Fruit fly (Drosophila melanogaster) whole organism, larva: ENCODE results near the gene CG9717.
A peak's percentile ranks its signal among the peaks of the same experiment; 100 is the strongest.

Source experiments
- noc ChIP-seq: fragments of 200-800 bp; sonication (Bioruptor generic); optimal IDR thresholded peaks from 3 replicates; lab custom pipeline; 2019; ENCODE audit warnings: missing biosample characterization, mild to moderate bottlenecking, missing genetic modification characterization, moderate library complexity

CG9717 gene

DNA sequence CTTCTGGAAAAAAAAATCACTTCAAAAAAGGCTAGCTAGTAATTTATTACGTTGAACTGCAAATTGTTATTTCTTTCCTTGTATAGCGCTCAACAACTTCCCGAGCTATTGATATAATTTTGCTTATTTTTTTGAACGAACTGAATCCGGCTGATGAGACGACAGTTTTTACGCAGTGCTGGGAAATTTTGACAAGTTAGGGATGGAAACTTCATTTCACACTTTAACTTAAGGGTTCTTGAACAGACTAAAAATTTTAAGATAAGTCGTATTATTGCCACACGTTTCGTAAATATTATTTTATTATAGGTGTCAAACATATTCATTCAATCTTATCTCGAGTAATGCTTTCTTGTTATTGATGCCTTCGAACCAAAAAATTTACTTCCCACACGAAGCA is 3.6 kb downstream of the CG9717 start, which contains the start of gene Rpt6R:
Rpt6R (minus strand) TSS at position 156 of the 400 bp plus-strand sequence.
- TF ChIP-seq noc (tag; lab: Kevin White, UChicago) = no peak

DNA sequence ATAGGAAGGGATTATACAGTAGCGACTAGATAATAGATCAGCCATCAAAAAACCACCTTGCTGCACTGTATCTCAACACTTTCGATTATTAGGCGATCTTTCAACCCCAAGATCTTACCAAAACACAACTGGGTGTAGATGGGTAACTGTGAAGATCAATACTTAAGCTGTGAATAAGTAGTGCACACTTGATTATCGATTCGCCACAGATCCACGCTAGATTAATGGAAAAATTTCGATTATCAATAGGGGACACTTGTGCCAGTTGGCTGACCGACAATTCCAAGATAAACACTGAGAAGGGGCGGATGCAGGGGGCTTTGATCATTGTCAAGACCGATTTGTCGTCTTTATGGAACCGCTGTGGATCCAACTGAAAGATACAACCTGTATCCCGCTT is 8.0 kb downstream of the CG9717 start, which contains the start of gene CG9702:
CG9702 (plus strand) TSS at position 301 of the 400 bp plus-strand sequence.
- TF ChIP-seq noc (tag; lab: Kevin White, UChicago) = no peak

DNA sequence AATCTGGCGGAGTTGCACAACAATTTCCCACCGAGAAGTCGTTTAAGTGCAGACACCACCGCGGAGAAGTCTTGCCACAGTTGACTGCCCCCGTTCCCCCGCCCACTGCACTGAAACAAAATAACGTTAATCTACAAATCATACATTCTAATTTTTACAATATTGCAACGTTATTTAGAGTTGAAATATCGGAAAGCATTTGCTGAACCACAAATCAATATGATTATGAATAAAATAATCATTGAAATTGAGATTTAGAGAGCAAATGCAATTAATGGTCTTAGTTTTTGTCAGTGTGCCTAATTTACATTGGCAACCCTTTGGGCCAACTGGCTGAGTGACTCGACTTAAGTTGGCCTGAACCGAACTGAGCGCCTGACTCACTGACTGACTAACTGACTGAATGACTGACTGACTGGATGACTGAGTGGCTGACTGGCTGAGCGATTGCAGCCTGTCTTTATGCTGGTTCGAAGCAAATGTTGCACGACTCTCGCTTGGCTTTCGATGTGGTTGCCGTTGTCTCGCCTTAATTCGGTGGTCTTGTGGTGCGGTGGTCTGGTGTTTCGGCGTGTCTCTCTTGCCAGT is 16.5 kb downstream of the CG9717 start:
- TF ChIP-seq noc (tag; lab: Kevin White, UChicago) = no peak

DNA sequence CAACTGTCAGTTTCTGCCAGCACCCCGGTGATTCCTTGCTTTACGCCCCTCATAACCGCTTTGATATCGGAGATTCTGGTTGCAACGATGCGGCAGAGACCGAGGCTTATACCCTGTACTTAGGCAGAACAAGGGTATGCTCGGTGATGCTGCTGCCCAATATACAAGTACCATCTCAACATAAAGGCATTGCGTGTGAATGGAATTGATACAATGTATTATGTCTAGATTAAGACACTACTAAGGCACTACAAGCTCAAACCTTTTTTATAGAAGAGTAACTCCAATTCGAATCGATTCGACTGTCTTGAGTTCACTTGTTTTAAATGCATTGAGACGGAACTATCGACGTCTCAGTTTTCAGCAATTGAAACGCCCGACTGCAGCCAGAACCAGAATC is 19.9 kb downstream of the CG9717 start:
- no peak for TF ChIP-seq noc (tag; lab: Kevin White, UChicago)

DNA sequence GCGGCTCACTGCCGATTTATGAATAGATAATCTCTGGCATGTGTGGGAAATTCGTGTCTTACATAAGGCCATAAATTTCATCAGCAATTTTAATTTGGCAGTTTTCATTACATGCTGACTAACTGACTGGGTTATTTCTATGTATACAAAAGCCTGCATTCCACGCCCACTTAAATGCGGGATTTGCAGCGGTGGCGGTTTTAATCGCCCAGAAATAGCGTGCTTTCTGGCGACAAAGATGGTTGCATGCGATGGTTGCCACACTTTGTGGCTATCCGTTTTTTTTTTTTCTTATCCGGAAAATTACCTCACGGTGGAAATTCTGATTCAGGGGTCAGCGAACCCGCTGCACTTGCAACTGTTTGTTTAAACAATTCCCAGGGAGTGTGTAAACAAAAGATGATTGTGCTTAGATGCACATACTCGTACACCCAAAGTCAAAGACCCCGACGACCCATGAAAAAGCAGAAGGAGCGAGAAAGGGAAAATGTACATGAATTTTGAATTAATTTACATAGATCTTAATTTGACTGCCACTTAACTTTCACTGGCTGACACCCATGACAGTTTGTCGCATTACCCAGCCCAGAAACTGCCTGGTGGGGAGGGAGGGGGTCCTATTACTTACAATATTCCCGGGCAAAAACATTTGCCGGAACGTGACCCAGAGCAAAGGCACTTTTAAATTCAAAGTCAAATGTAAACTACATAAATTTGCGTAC is 20.8 kb downstream of the CG9717 start:
- no peak for TF ChIP-seq noc (tag; lab: Kevin White, UChicago)

DNA sequence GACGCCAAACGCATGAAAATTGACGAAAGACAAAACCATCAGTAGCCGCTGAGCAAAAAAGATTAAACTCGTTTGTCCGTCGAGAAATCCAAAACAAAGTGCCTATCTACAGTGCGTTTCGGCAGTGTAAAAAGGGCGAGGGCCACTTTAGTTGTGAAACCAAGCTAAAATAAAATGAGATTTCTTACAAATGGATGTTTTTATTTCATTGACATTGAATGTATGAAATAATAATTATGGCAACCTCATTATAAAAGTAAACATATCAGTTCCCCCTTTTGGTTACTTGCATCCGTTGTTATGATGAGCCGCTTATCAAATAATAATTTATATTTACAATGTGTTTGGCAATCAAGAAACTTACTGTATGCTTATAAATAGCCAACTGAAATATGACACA is 22.6 kb downstream of the CG9717 start:
- peak; percentile 29 for TF ChIP-seq noc (tag; lab: Kevin White, UChicago)

DNA sequence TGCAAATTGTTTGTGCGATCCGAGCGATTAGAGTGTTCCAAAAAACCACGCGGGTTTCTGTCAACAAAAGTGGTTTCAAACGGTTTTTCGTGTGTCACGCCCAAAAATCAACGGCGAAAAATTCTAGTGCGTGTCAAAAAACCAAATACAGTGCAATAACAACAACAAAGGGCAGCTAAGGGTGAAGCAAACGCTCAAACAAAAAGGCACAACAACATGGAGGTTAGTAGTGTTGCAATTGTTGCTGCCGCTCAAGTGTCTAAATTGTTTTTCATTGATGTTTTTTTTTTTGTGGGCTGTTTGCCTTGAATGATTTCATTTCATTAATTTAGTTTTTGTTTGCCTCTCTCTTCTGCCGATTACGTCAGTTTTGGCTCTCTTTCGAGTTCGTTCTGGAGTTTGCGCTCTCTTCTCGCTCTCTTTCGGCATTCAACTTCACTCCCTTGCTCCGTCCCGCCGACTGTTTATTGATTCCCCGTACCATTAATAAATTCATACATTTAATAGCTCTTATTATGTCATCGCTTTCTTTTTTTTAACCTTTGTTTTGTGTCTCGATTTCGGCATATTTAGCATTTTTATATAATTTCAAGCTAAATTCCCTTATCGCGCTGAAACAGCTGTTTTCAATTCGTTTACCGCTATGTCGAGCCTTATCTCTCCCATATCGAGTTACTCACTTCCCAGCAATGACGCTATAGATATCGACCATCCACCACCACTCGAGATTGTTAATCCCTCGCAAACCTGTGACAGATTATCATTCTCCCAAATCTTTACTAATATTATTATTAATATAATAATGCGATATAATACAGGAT is 23.6 kb downstream of the CG9717 start:
- no peak for TF ChIP-seq noc (tag; lab: Kevin White, UChicago)

DNA sequence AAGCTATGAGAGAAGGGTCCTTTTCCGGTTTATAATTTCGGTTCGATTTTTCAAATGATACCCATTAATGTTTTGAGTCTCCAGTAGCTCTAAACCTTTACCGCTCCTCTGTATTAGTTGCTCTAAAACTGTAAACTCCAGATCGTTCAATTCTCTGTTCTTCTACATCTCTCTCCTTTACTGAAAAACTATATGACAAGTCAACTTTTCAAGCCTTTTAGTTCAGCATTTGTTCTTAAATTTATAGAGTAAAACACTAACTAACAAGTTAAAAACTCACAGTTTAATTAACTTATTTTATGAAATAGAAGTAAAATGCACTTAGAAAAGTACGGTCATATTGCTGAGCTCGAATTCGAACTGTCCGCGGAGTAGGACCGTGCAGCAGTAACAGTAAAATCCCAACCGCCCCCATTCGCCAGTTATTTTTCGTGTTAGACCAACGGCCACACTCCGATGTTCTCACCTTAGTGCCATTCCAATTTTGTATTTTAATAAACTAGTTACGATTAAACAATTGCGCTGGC is 24.3 kb downstream of the CG9717 start:
- no peak for TF ChIP-seq noc (tag; lab: Kevin White, UChicago)

DNA sequence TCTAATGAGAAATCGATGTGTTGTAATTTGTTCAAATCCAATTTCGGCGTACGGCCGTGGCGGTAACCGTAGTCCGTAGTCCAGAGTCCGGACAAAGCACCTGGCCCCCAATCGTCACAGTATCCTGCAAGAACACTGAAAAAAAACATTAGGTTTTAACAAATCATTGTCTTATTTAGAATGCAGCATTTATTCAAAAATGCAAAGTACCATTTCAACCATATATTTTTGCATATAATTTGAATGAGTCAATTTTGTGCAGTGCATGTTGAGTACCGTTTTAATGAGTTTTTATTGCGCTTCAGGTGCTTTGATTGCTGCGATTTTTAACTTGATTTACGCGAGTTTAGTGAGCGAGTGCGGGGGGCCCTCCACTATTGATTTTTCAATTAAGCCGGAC is 25.9 kb downstream of the CG9717 start:
- TF ChIP-seq noc (tag; lab: Kevin White, UChicago) = no peak

DNA sequence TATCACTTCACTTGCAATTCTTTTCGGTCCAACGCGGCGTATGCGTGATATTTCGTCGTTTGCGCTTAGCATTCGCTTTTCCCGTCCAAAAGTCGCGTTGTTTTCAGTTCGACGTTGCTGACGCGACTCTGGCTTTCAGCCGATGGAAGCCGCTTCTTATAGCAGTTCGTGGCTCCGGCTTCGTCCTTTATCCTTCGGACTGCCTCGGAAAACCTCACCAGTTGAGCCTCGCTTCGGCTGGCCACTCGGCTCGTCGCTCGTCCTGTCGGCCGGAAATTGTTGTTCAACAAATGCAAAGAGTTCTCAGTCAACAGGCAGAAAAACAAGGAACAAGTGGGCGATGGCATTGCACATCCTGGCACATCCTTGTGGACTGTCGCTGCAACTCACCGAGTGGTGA is 27.0 kb downstream of the CG9717 start, which contains the start of gene CG34155:
CG34155 (minus strand) TSS at position 130 of the 400 bp plus-strand sequence.
- no peak for TF ChIP-seq noc (tag; lab: Kevin White, UChicago)

DNA sequence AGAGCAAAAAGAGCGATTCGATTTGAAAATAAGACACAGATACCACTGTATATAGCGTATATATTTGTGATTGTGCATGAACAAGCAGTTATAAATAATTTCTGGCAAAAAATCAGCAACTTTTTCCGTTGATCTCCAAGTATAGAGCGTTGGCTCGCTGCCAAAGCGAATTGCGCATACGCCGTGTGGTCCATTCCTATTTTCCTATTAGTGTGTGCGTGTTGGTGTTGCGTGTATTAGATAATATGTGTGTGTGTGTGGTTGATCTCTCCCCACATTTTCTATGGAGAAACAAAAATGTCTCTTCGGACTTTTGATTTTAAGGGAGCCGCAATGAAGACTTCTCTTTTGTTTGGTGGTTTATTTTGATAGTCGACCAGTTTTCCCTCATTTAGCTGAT is 34.6 kb downstream of the CG9717 start:
- TF ChIP-seq noc (tag; lab: Kevin White, UChicago) = no peak

DNA sequence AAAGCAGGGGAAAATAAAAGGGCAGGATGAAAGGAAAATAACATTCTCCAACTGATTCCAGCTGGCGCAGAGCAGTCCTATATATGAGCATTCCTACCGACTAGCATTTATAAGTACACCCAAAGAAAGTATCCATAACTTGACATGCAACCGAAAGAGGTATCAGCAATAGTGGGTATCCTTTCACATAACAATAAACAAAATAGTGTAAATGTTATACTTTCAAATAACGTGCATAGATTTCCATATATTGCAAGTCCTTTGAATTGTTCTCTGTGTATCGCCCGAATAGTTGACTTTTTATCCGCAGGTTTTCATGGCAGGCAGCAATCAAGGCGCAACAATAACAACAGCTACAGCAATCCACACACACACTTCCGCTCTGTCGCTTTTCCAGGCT is 37.1 kb downstream of the CG9717 start:
- no peak for TF ChIP-seq noc (tag; lab: Kevin White, UChicago)

DNA sequence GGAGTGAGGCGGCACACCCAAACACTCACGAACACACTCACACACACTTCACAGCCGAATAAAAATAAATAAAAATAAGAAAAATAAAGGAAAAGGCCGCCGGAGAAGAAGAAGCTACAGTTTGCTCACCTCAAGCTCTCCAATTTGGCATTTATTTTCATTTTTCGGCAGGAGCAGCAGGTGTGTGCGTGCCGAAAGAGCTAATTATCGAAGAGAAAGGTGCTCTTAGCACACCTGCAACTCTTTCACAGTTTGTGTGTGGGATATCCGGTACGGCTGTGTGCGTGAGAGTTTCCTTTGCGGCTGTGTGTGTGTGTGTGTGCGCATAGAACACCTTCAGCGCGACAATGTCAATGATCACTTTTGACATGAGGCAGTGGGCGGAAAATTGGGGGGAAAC is 42.1 kb downstream of the CG9717 start:
- no peak for TF ChIP-seq noc (tag; lab: Kevin White, UChicago)

DNA sequence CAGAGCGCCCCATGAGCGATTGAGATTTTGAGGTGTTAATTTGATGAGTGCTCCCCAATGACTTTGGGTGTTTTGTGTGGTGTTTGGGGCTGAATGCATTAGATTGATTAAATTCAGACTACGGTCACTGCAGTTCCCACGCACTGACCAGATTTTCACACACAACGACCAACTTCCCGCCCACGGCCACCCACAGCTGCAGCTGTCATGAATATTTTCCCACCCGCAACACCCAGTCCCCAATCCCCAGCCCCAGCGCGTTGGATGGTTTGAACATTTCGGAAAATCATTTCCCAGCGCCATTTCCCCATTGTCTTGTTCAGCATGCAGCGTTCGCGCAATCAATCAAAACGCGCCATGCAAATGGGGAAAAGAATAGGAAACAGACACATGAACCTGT is 45.6 kb downstream of the CG9717 start:
- no peak for TF ChIP-seq noc (tag; lab: Kevin White, UChicago)

DNA sequence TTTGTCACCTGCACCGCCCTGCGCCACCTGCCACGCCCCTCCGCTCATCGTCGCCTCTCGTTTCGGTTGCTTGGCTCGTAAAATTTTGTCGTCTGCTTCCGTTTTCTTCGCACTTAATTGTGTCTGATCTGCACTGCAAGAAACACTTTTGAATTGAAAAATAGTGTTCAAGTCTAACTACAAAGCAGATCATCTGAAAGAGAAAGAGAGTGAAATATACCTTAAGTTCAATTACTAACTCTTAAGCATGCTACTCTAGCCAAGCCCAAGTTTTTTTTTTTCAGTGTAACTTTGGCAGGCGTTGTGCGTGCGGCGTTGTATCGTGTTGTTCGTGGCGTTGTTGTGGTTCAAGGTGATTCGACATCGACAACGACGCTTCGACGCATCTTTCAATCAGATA is 46.9 kb downstream of the CG9717 start:
- TF ChIP-seq noc (tag; lab: Kevin White, UChicago) = peak; percentile 74

DNA sequence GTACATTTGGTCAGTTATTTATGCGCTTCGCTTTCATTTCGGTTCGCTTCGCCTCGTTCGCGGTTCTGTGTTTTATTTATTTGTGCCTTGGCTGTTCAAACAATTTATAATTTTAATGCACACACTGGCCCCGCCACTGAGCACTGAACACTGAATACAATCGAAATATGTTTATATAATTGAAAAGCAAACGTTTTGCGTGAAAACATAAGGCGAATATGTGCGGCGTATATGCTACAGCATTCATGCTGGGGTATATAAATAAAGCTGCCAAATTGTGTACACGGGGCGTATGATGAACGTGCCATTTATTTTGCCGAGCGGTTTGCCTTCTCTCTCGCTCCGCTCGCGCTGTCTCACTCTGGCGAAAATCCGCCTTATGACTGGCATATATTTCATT is 50.2 kb downstream of the CG9717 start:
- TF ChIP-seq noc (tag; lab: Kevin White, UChicago) = peak; percentile 27
